Worm (Caenorhabditis elegans): ENCODE data around the gene F13H8.6.

Gene F13H8.6

DNA sequence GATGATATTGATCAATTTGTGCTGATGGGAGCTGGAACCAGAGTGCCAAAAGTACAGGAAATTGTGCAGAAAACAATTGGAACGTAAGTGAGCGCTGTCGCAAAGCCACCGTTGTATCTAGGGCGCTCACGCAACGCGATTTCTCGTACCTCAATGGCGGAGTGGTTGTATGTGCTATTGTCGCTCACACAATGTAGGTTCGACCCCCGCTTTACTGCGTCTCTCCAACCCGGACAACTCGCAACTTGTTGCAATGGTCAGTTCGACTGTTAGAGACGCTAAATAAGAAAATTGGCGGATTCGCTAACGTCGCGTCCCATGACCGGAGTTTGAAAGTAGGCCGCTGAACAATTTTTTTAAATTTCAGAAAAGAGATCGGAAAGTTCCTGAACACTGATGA is 38.3 kb downstream of the F13H8.6 start (continued):
- TF ChIP-seq dmd-8 (GFP tag; IDR thresholded peaks at IDR 0.05) (peak; percentile 78), ceh-28 (tag; optimal IDR thresholded peaks at IDR 0.05) (no peak), nhr-10 (tag; optimal IDR thresholded peaks at IDR 0.05) (no peak), fkh-10 (GFP tag; optimal IDR thresholded peaks at IDR 0.05) (no peak), Y75B8A.6 (GFP tag; IDR thresholded peaks at IDR 0.05) (no peak), mes-2 (tag; optimal IDR thresholded peaks at IDR 0.05; ENCODE audit: poor library complexity, severe bottlenecking) (peak; percentile 73), spr-3 (GFP tag; optimal IDR thresholded peaks at IDR 0.05) (peak; percentile 9), unc-39 (tag; optimal IDR thresholded peaks at IDR 0.05) (no peak), lim-7 (GFP tag; IDR thresholded peaks at IDR 0.05) (peak; percentile 70), hif-1 (tag; optimal IDR thresholded peaks at IDR 0.05) (no peak), hlh-30 (tag; optimal IDR thresholded peaks at IDR 0.05; ENCODE audit: insufficient read depth) (peak; percentile 48), set-16 (GFP tag; IDR thresholded peaks at IDR 0.05) (peak; percentile 11; the same call in 1 of the 2 replicates), lin-29 (GFP tag; IDR thresholded peaks at IDR 0.05) (no peak), F37D6.2 (tag; optimal IDR thresholded peaks at IDR 0.05) (no peak), nhr-25 (tag; optimal IDR thresholded peaks at IDR 0.05; ENCODE audit: borderline replicate concordance, insufficient read depth) (no peak), tag-97 (GFP tag; IDR thresholded peaks at IDR 0.05) (no peak), aha-1 (tag) (peak; percentile 59), dmd-6 (GFP tag; IDR thresholded peaks at IDR 0.05) (peak; percentile 38; the same call in 1 of the 2 replicates), lin-15B (tag; optimal IDR thresholded peaks at IDR 0.05) (no peak), F26F4.8 (GFP tag; conservative IDR thresholded peaks at IDR 0.05) (no peak; the same call in 1 of the 2 replicates), lir-3 (tag; optimal IDR thresholded peaks at IDR 0.05) (peak; percentile 77), ZK546.5 (tag; optimal IDR thresholded peaks at IDR 0.05) (no peak), ceh-32 (tag; optimal IDR thresholded peaks at IDR 0.05; ENCODE audit: poor library complexity) (no peak), php-3 (GFP tag; IDR thresholded peaks at IDR 0.05) (peak; percentile 67; the same call in 1 of the 2 replicates), lin-1 (GFP tag; IDR thresholded peaks at IDR 0.05) (peak; percentile 76), hmg-1.1 (GFP tag; IDR thresholded peaks at IDR 0.05) (peak; percentile 58), zip-11 (GFP tag; IDR thresholded peaks at IDR 0.05) (no peak), nhr-28 (tag; optimal IDR thresholded peaks at IDR 0.05) (peak; percentile 3), nhr-41 (GFP tag; IDR thresholded peaks at IDR 0.05) (0 out of 2 replicates have a peak, but pooled peaks have one; percentile 16), madf-5 (GFP tag; IDR thresholded peaks at IDR 0.05) (peak in 1 of 2 experiments; percentile 69; a peak in 1 of 4 replicates), nhr-77 (tag; optimal IDR thresholded peaks at IDR 0.05) (no peak), duxl-1 (tag; optimal IDR thresholded peaks at IDR 0.05; ENCODE audit: poor library complexity) (peak; percentile 18), daf-12 (tag; optimal IDR thresholded peaks at IDR 0.05) (no peak), T20F7.1 (GFP tag; optimal IDR thresholded peaks at IDR 0.05) (no peak), lin-13 (GFP tag; optimal IDR thresholded peaks at IDR 0.05) (no peak), Y48G9A.11 (GFP tag; IDR thresholded peaks at IDR 0.05) (no peak), nhr-11 (tag; optimal IDR thresholded peaks at IDR 0.05) (no peak), jun-1 (tag; optimal IDR thresholded peaks at IDR 0.05) (no peak), nhr-42 (GFP tag; IDR thresholded peaks at IDR 0.05) (no peak), nhr-6 (tag; optimal IDR thresholded peaks at IDR 0.05) (peak; percentile 72), vab-7 (GFP tag; IDR thresholded peaks at IDR 0.05) (no peak; the same call in 1 of the 2 replicates), pha-4 (GFP tag; IDR thresholded peaks at IDR 0.05) (peak; percentile 57; the same call in 1 of the 2 replicates), pha-4 (tag; optimal IDR thresholded peaks at IDR 0.05) (no peak), zfp-2 (tag; optimal IDR thresholded peaks at IDR 0.05) (no peak), F44E2.7 (GFP tag; IDR thresholded peaks at IDR 0.05) (no peak), egl-27 (tag; optimal IDR thresholded peaks at IDR 0.05) (no peak), nhr-237 (tag; optimal IDR thresholded peaks at IDR 0.05) (no peak), pqm-1 (tag; optimal IDR thresholded peaks at IDR 0.05) (no peak), aly-2 (tag; optimal IDR thresholded peaks at IDR 0.05) (no peak), ces-1 (GFP tag; optimal IDR thresholded peaks at IDR 0.05) (no peak), mep-1 (tag; optimal IDR thresholded peaks at IDR 0.05) (peak; percentile 51), hlh-11 (tag; optimal IDR thresholded peaks at IDR 0.05) (peak; percentile 34)
